Worm (Caenorhabditis elegans): Measurements from ENCODE around the gene enri-2.

Gene enri-2

ce11 chrX:14537625-14538024, 8.0 kb upstream of the enri-2 start:
- TF ChIP-seq unc-62 (GFP tag; optimal IDR thresholded peaks at IDR 0.05) (no peak), nhr-129 (tag; optimal IDR thresholded peaks at IDR 0.05) (no peak), fos-1 (tag; optimal IDR thresholded peaks at IDR 0.05) (peak; percentile 29)

DNA sequence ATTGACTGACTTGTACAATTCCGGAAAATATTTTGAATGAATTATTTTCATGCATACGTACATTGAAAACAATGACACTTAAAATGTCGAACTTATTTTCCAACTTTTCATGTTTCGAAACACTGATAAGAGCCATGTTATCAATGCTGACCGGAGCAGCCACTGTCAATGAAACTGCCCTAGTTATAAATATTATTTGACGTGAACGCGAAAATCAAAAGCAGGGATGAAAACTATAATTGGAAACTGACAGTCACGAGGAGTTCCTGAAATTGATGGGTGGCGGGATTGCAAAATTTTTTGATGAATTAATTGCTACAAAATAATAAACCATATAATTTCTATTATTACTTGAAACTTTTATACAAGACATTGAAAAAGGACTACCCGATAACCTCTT, 6.2 kb upstream of the enri-2 start:
- TF ChIP-seq nhr-129 (tag; optimal IDR thresholded peaks at IDR 0.05) = no peak
- no peak for TF ChIP-seq ceh-16 (tag; optimal IDR thresholded peaks at IDR 0.05)
- TF ChIP-seq nhr-77 (tag; optimal IDR thresholded peaks at IDR 0.05) = no peak
- no peak for TF ChIP-seq ztf-1 (GFP tag; conservative IDR thresholded peaks at IDR 0.05)
- no peak for TF ChIP-seq alr-1 (tag; optimal IDR thresholded peaks at IDR 0.05)
- peak; percentile 5 for TF ChIP-seq sma-9 (GFP tag; optimal IDR thresholded peaks at IDR 0.05)
- no peak for TF ChIP-seq sma-9 (tag; optimal IDR thresholded peaks at IDR 0.05)
- TF ChIP-seq lin-11 (tag; optimal IDR thresholded peaks at IDR 0.05) = no peak
- TF ChIP-seq skn-1 (tag; optimal IDR thresholded peaks at IDR 0.05) = no peak
- peak; percentile 51 for TF ChIP-seq fos-1 (tag; optimal IDR thresholded peaks at IDR 0.05)
- TF ChIP-seq gmeb-1 (tag; optimal IDR thresholded peaks at IDR 0.05) = peak; percentile 31
- TF ChIP-seq unc-62 (GFP tag; optimal IDR thresholded peaks at IDR 0.05) = no peak

DNA sequence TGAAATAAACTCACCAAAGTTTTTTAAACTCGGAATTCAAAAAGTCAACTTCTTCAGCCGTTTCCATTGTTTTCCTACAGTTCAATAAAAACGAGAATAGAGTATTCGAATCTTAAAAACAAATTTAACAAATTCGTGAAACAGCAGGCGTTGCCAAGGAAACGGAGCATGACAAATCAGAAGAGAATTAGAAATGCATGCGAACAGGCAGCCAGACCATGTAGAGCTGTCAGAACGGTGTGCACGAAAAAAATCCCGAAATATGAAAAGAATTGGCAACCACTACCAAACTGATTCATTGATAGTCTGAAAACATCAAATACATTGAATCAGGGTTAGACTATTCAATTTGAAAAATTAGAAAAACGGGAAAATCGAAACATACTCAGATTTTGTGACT, 3.7 kb upstream of the enri-2 start, which contains the start of gene fbxa-81:
fbxa-81 (minus strand) TSS at position 101 of the 400 bp plus-strand sequence.
- TF ChIP-seq fos-1 (tag; optimal IDR thresholded peaks at IDR 0.05) = no peak
- TF ChIP-seq nhr-77 (tag; optimal IDR thresholded peaks at IDR 0.05) = no peak
- no peak for TF ChIP-seq ceh-82 (tag; optimal IDR thresholded peaks at IDR 0.05)
- TF ChIP-seq nhr-12 (tag; optimal IDR thresholded peaks at IDR 0.05) = no peak
- no peak for TF ChIP-seq ztf-1 (GFP tag; conservative IDR thresholded peaks at IDR 0.05)
- TF ChIP-seq lin-13 (GFP tag; optimal IDR thresholded peaks at IDR 0.05) = no peak

ce11 chrX:14543224-14543623, 2.4 kb upstream of the enri-2 start, which contains the start of gene T24C2.3:
TSS of gene T24C2.3 (plus strand) at chrX:14543524.
- TF ChIP-seq ztf-11 (tag; optimal IDR thresholded peaks at IDR 0.05) (no peak), elt-1 (tag; optimal IDR thresholded peaks at IDR 0.05) (no peak), lin-13 (GFP tag; optimal IDR thresholded peaks at IDR 0.05) (no peak), ztf-1 (GFP tag; conservative IDR thresholded peaks at IDR 0.05) (no peak), ZK546.5 (tag; optimal IDR thresholded peaks at IDR 0.05) (no peak), nhr-23 (tag; optimal IDR thresholded peaks at IDR 0.05) (no peak), fos-1 (tag; optimal IDR thresholded peaks at IDR 0.05) (no peak), crh-2 (tag; optimal IDR thresholded peaks at IDR 0.05) (no peak), zag-1 (tag; optimal IDR thresholded peaks at IDR 0.05) (no peak), C34F6.9 (tag; optimal IDR thresholded peaks at IDR 0.05) (no peak), lsy-2 (tag; optimal IDR thresholded peaks at IDR 0.05) (no peak)

DNA sequence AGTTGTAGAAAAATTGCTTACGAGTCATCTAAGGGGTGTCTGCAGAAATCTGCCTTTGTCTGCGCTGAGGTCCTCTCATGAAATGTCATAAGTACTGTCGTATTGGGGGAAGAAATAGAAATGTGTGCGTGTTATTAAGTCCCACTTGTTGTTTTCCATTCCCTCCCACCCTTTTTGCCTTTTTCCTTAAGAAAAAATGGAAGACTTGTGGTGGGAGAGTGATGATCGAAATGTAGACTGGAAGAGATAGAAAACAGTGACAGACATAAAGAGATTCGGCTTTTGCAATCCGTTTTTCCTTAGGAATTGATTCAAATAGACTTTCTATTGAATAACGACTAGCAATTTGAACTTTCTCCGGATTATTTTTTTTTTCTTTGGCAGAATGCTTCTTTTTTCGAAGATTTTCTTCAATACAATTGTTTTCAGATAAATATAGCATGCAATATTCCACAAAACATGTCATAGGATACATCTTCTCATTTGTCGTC, 4.1 kb downstream of the enri-2 start, which contains the start of gene ram-5:
ram-5 (plus strand) TSS at position 441 of the 491 bp plus-strand sequence.
- TF ChIP-seq sma-9 (GFP tag; optimal IDR thresholded peaks at IDR 0.05) (no peak), sma-9 (tag; optimal IDR thresholded peaks at IDR 0.05) (no peak), mbf-1 (tag; optimal IDR thresholded peaks at IDR 0.05) (no peak), unc-39 (tag; optimal IDR thresholded peaks at IDR 0.05) (no peak), lin-11 (tag; optimal IDR thresholded peaks at IDR 0.05) (no peak), alr-1 (tag; optimal IDR thresholded peaks at IDR 0.05) (no peak), unc-55 (GFP tag; optimal IDR thresholded peaks at IDR 0.05) (no peak), aly-2 (tag; optimal IDR thresholded peaks at IDR 0.05) (no peak), nhr-10 (tag; optimal IDR thresholded peaks at IDR 0.05) (no peak), nhr-77 (tag; optimal IDR thresholded peaks at IDR 0.05) (no peak), nhr-6 (tag; optimal IDR thresholded peaks at IDR 0.05) (no peak), mab-5 (tag; optimal IDR thresholded peaks at IDR 0.05) (no peak), sem-4 (tag; optimal IDR thresholded peaks at IDR 0.05) (no peak), nhr-23 (tag; optimal IDR thresholded peaks at IDR 0.05) (no peak), C34F6.9 (tag; optimal IDR thresholded peaks at IDR 0.05) (no peak), crh-2 (tag; optimal IDR thresholded peaks at IDR 0.05) (no peak), R02D3.7 (tag; optimal IDR thresholded peaks at IDR 0.05) (no peak)

DNA sequence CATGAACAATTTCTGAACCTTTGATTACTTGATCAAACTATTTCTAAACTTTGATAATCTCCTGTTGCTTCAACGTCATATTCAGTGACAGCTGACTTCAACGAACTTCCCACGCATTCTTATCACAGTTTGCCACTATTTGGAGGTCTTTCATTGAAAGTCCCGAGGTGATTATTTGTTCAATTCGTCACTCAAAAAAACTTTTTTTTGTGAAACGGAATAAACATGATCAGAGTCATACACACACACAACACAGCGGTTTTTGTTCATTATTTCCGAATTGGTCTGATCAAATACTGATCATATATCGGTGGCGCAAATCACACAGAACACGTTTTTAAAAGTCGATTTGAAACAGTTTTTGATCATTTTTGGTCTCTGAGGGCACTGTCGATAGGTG, 10.8 kb downstream of the enri-2 start:
- TF ChIP-seq gmeb-1 (tag; optimal IDR thresholded peaks at IDR 0.05) = no peak
- TF ChIP-seq sma-9 (GFP tag; optimal IDR thresholded peaks at IDR 0.05) = peak; percentile 23
- no peak for TF ChIP-seq sma-9 (tag; optimal IDR thresholded peaks at IDR 0.05)
- no peak for TF ChIP-seq lsy-2 (tag; optimal IDR thresholded peaks at IDR 0.05)
- no peak for TF ChIP-seq nhr-237 (tag; optimal IDR thresholded peaks at IDR 0.05)
